Fruit fly (Drosophila melanogaster) whole organism, embryonic: ENCODE data around the gene Cyp9f2.

Experiments
- BEAF-32 ChIP-seq: fragments of 200-800 bp; sonication (Bioruptor generic); optimal IDR thresholded peaks from 3 replicates; lab custom pipeline; 2017; ENCODE audit warnings: missing biosample characterization, missing genetic modification characterization, mild to moderate bottlenecking, moderate library complexity, missing genetic modification reagents
- CG11456 ChIP-seq: fragments of 200-800 bp; sonication (Bioruptor generic); IDR thresholded peaks from 3 replicates; pipeline ENCODE4 v1.3.6; 2022; ENCODE audit warnings: missing biosample characterization, missing genetic modification characterization
- CG12299 ChIP-seq: fragments of 200-800 bp; sonication (Bioruptor generic); optimal IDR thresholded peaks from 2 replicates; lab custom pipeline; 2018; ENCODE audit warnings: missing biosample characterization, mild to moderate bottlenecking, missing genetic modification characterization
- CG12391 ChIP-seq: fragments of 200-800 bp; sonication (Bioruptor generic); optimal IDR thresholded peaks from 3 replicates; lab custom pipeline; 2018; ENCODE audit warnings: missing biosample characterization, mild to moderate bottlenecking, missing genetic modification characterization, moderate library complexity
- CG12659 ChIP-seq: fragments of 200-800 bp; sonication (Bioruptor generic); optimal IDR thresholded peaks from 3 replicates; lab custom pipeline; 2017; ENCODE audit warnings: mild to moderate bottlenecking, missing biosample characterization, missing genetic modification reagents, missing genetic modification characterization
- CG13424 ChIP-seq: fragments of 200-800 bp; sonication (Bioruptor generic); optimal IDR thresholded peaks from 2 replicates; lab custom pipeline; 2019; ENCODE audit warnings: missing biosample characterization, mild to moderate bottlenecking, missing genetic modification characterization, moderate library complexity
- CG14014 ChIP-seq: fragments of 200-800 bp; sonication (Bioruptor generic); IDR thresholded peaks from 2 replicates; pipeline ENCODE4 v1.3.6; 2022; ENCODE audit warnings: missing biosample characterization, missing genetic modification characterization
- CG14710 ChIP-seq: fragments of 200-800 bp; sonication (Bioruptor generic); optimal IDR thresholded peaks from 3 replicates; lab custom pipeline; 2019; ENCODE audit warnings: missing biosample characterization, mild to moderate bottlenecking, missing genetic modification characterization, moderate library complexity
- CG15479 ChIP-seq: fragments of 200-800 bp; sonication (Bioruptor generic); optimal IDR thresholded peaks from 3 replicates; lab custom pipeline; 2019; ENCODE audit warnings: missing biosample characterization, mild to moderate bottlenecking, missing genetic modification characterization, moderate library complexity
- CG17568 ChIP-seq: fragments of 200-800 bp; sonication (Bioruptor generic); optimal IDR thresholded peaks from 2 replicates; lab custom pipeline; 2018; ENCODE audit warnings: missing biosample characterization, mild to moderate bottlenecking, missing genetic modification characterization, moderate library complexity
- CG2202 ChIP-seq: fragments of 200-800 bp; sonication (Bioruptor generic); optimal IDR thresholded peaks from 2 replicates; lab custom pipeline; 2018; ENCODE audit warnings: missing biosample characterization, mild to moderate bottlenecking, missing genetic modification characterization
- CG30403 ChIP-seq: fragments of 200-800 bp; sonication (Bioruptor generic); optimal IDR thresholded peaks from 3 replicates; lab custom pipeline; 2016; ENCODE audit warnings: missing biosample characterization, missing genetic modification characterization
- CG3847 ChIP-seq: fragments of 200-800 bp; sonication (Bioruptor generic); IDR thresholded peaks from 2 replicates; pipeline ENCODE4 v1.3.6; 2022; ENCODE audit warnings: missing biosample characterization, missing genetic modification characterization
- CG6854 ChIP-seq: fragments of 200-800 bp; sonication (Bioruptor generic); optimal IDR thresholded peaks from 3 replicates; lab custom pipeline; 2017; ENCODE audit warnings: missing biosample characterization, mild to moderate bottlenecking, missing genetic modification characterization
- CG7786 ChIP-seq: fragments of 200-800 bp; sonication (Bioruptor generic); optimal IDR thresholded peaks from 2 replicates; lab custom pipeline; 2016; ENCODE audit warnings: missing biosample characterization, missing genetic modification characterization
- CG7928 ChIP-seq: fragments of 200-800 bp; sonication (Bioruptor generic); optimal IDR thresholded peaks from 2 replicates; lab custom pipeline; 2017; ENCODE audit warnings: missing biosample characterization, mild to moderate bottlenecking, missing genetic modification characterization
- CG8944 ChIP-seq: fragments of 200-800 bp; sonication (Bioruptor generic); optimal IDR thresholded peaks from 3 replicates; lab custom pipeline; 2016; ENCODE audit warnings: missing biosample characterization, missing genetic modification characterization
- CG9609 ChIP-seq: fragments of 200-800 bp; sonication (Bioruptor generic); optimal IDR thresholded peaks from 3 replicates; lab custom pipeline; 2016; ENCODE audit warnings: missing biosample characterization, missing genetic modification characterization
- CHES-1-like ChIP-seq: fragments of 200-800 bp; sonication (Bioruptor generic); optimal IDR thresholded peaks from 2 replicates; lab custom pipeline; 2016; ENCODE audit warnings: missing biosample characterization, missing genetic modification characterization
- CoRest ChIP-seq: fragments of 200-800 bp; sonication (Bioruptor generic); optimal IDR thresholded peaks from 3 replicates; lab custom pipeline; 2018; ENCODE audit warnings: missing biosample characterization, mild to moderate bottlenecking, missing genetic modification characterization, moderate library complexity
- Dfd ChIP-seq, 2 experiments: fragments of >200 bp; optimal IDR thresholded peaks; 2 replicates each; lab custom pipeline; 2017; ENCODE audit warnings: missing biosample characterization in 2 of 2, missing genetic modification characterization in 2 of 2
- Dp ChIP-seq: fragments of 200-800 bp; sonication (Bioruptor generic); optimal IDR thresholded peaks from 2 replicates; lab custom pipeline; 2018; ENCODE audit warnings: missing biosample characterization, mild to moderate bottlenecking, missing genetic modification characterization, moderate library complexity
- E2f2 ChIP-seq: fragments of 200-800 bp; sonication (Bioruptor generic); IDR thresholded peaks from 2 replicates; pipeline ENCODE4 v1.3.6; 2022; ENCODE audit warnings: missing biosample characterization, missing genetic modification characterization
- HmgZ ChIP-seq: fragments of 200-800 bp; sonication (Bioruptor generic); optimal IDR thresholded peaks from 2 replicates; lab custom pipeline; 2018; ENCODE audit warnings: missing biosample characterization, mild to moderate bottlenecking, missing genetic modification characterization
- Hsf ChIP-seq: fragments of 200-800 bp; sonication (Bioruptor generic); optimal IDR thresholded peaks from 3 replicates; lab custom pipeline; 2016; ENCODE audit warnings: missing biosample characterization, missing genetic modification characterization
- NC2α ChIP-seq: fragments of 200-800 bp; sonication (Bioruptor generic); optimal IDR thresholded peaks from 2 replicates; lab custom pipeline; 2016; ENCODE audit warnings: missing biosample characterization, missing genetic modification characterization
- Poxn ChIP-seq: fragments of 200-800 bp; sonication (Bioruptor generic); IDR thresholded peaks from 2 replicates; pipeline ENCODE4 v1.3.6; 2022; ENCODE audit warnings: missing biosample characterization, missing genetic modification characterization
- Sin3A ChIP-seq: fragments of >200 bp; optimal IDR thresholded peaks from 2 replicates; lab custom pipeline; 2018
- Six4 ChIP-seq: fragments of 200-800 bp; sonication (Bioruptor generic); optimal IDR thresholded peaks from 2 replicates; lab custom pipeline; 2016; ENCODE audit warnings: missing biosample characterization, missing genetic modification characterization
- Sry-δ ChIP-seq: fragments of 200-800 bp; sonication (Bioruptor generic); optimal IDR thresholded peaks from 2 replicates; lab custom pipeline; 2016; ENCODE audit warnings: missing biosample characterization, missing genetic modification characterization
- Xbp1 ChIP-seq: fragments of 200-800 bp; sonication (Bioruptor generic); optimal IDR thresholded peaks from 3 replicates; lab custom pipeline; 2016; ENCODE audit warnings: missing biosample characterization, mild to moderate bottlenecking, missing genetic modification characterization
- YL-1 ChIP-seq: fragments of 200-800 bp; sonication (Bioruptor generic); optimal IDR thresholded peaks from 3 replicates; lab custom pipeline; 2017; ENCODE audit warnings: missing biosample characterization, mild to moderate bottlenecking, missing genetic modification characterization
- amos ChIP-seq: fragments of 200-800 bp; sonication (Bioruptor generic); IDR thresholded peaks from 2 replicates; pipeline ENCODE4 v1.3.6; 2022; ENCODE audit warnings: missing biosample characterization, missing genetic modification characterization; ENCODE audit not compliant: partially characterized antibody
- ase ChIP-seq: fragments of 200-800 bp; sonication (Bioruptor generic); IDR thresholded peaks from 3 replicates; pipeline ENCODE4 v1.3.6; 2022; ENCODE audit warnings: missing biosample characterization, missing genetic modification characterization
- bab2 ChIP-seq: fragments of 200-800 bp; sonication (Bioruptor generic); optimal IDR thresholded peaks from 2 replicates; lab custom pipeline; 2016; ENCODE audit warnings: missing biosample characterization, missing genetic modification characterization
- br ChIP-seq: fragments of >200 bp; optimal IDR thresholded peaks from 2 replicates; lab custom pipeline; 2017
- crp ChIP-seq, 2 experiments: fragments of 200-800 bp; sonication (Bioruptor generic); optimal IDR thresholded peaks; 2 replicates in 1 of 2; 3 replicates in 1 of 2; lab custom pipeline; 2017; ENCODE audit warnings: missing biosample characterization in 2 of 2, missing genetic modification characterization in 2 of 2, mild to moderate bottlenecking in 1 of 2, moderate library complexity in 1 of 2
- dpn ChIP-seq, 2 experiments: fragments of 200-800 bp; sonication (Bioruptor generic); optimal IDR thresholded peaks; 3 replicates each; lab custom pipeline; 2016; ENCODE audit warnings: missing biosample characterization in 2 of 2, missing genetic modification characterization in 2 of 2
- fu2 ChIP-seq: fragments of 200-800 bp; sonication (Bioruptor generic); optimal IDR thresholded peaks from 2 replicates; lab custom pipeline; 2016; ENCODE audit warnings: missing biosample characterization, missing genetic modification characterization
- gro ChIP-seq: fragments of 200-800 bp; sonication (Bioruptor generic); optimal IDR thresholded peaks from 2 replicates; lab custom pipeline; 2016; ENCODE audit warnings: missing biosample characterization, missing genetic modification characterization
- knrl ChIP-seq: fragments of 200-800 bp; sonication (Bioruptor generic); IDR thresholded peaks from 3 replicates; pipeline ENCODE4 v1.3.6; 2022; ENCODE audit warnings: missing biosample characterization, missing genetic modification characterization; ENCODE audit not compliant: partially characterized antibody
- onecut ChIP-seq: fragments of 200-800 bp; sonication (Bioruptor generic); IDR thresholded peaks from 2 replicates; pipeline ENCODE4 v1.3.6; 2022; ENCODE audit warnings: missing biosample characterization, missing genetic modification characterization
- phol ChIP-seq: fragments of 200-800 bp; sonication (Bioruptor generic); optimal IDR thresholded peaks from 3 replicates; lab custom pipeline; 2018; ENCODE audit warnings: missing biosample characterization, mild to moderate bottlenecking, missing genetic modification characterization, moderate library complexity
- pita ChIP-seq: fragments of 200-800 bp; sonication (Bioruptor generic); optimal IDR thresholded peaks from 2 replicates; lab custom pipeline; 2017; ENCODE audit warnings: missing biosample characterization, mild to moderate bottlenecking, missing genetic modification characterization
- pzg ChIP-seq: fragments of 200-800 bp; sonication (Bioruptor generic); optimal IDR thresholded peaks from 3 replicates; lab custom pipeline; 2018; ENCODE audit warnings: missing biosample characterization, mild to moderate bottlenecking, missing genetic modification characterization, moderate library complexity
- sima ChIP-seq: fragments of 200-800 bp; sonication (Bioruptor generic); optimal IDR thresholded peaks from 2 replicates; lab custom pipeline; 2016; ENCODE audit warnings: missing biosample characterization, missing genetic modification characterization
- so ChIP-seq: fragments of 200-800 bp; sonication (Bioruptor generic); IDR thresholded peaks from 3 replicates; pipeline ENCODE4 v1.3.6; 2022; ENCODE audit warnings: missing biosample characterization, missing genetic modification characterization
- stwl ChIP-seq: fragments of 200-800 bp; sonication (Bioruptor generic); optimal IDR thresholded peaks from 3 replicates; lab custom pipeline; 2018; ENCODE audit warnings: missing biosample characterization, mild to moderate bottlenecking, missing genetic modification characterization, moderate library complexity
- z ChIP-seq: fragments of 200-800 bp; sonication (Bioruptor generic); IDR thresholded peaks from 3 replicates; pipeline ENCODE4 v1.3.6; 2022; ENCODE audit warnings: missing biosample characterization, missing genetic modification characterization
- zen ChIP-seq: fragments of 200-800 bp; sonication (Bioruptor generic); optimal IDR thresholded peaks from 3 replicates; lab custom pipeline; 2018; ENCODE audit warnings: missing biosample characterization, mild to moderate bottlenecking, missing genetic modification characterization, moderate library complexity

The Cyp9f2 gene

DNA sequence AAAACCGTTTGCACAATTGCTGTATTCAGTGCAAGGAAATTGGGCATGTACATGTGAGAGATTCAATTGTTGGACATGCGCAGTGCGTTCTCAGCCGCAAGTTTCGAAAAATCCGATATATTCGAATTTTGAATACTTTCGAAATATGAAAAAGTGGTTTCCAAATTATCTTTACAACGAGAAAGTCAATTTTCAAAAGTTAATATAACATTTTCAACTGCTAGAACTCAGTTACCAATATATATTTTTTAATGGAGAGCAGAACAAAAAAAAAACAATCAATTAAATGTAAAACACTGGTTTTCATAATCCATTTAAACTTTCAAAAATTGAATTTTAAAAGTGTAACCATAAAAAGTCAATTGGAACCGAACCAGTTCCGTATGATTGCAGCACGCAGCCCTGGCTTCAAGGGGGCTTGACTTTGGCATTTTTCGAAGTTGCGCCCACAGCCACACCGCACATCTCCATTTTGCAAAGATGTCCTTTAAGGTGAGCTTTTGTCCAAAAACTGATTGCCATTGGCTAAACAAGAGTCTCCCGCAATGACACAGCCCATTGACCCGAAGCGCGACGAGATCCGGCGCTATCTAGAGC, 16.6 kb upstream of the Cyp9f2 start, which contains the start of the genes Scgbeta and CG17202 (continued):
- peak; percentile 17 for TF ChIP-seq Hsf (GFP tag; lab: Kevin White, UChicago)
- TF ChIP-seq CG6854 (GFP tag; lab: Kevin White, UChicago), result no peak
- TF ChIP-seq phol, result peak; percentile 93
- peak; percentile 38; the same call in 1 of the 3 replicates for TF ChIP-seq CG11456
- no peak for TF ChIP-seq CG9609 (GFP tag; lab: Kevin White, UChicago)
- TF ChIP-seq BEAF-32 (GFP tag; lab: Kevin White, UChicago), result peak; percentile 37
- TF ChIP-seq amos, result peak; percentile 55; the same call in 1 of the 2 replicates
- peak; percentile 35; the same call in 1 of the 2 replicates for TF ChIP-seq CG14014
- no peak for TF ChIP-seq sima (GFP tag; lab: Kevin White, UChicago)
- no peak for TF ChIP-seq CG12299
- 0 out of 3 replicates have a peak, but pooled peaks have one; percentile 5 for TF ChIP-seq ase (GFP tag; lab: Robert Waterston, UW)
- peak; percentile 49; the same call in 1 of the 3 replicates for TF ChIP-seq knrl
- TF ChIP-seq so (GFP tag; lab: Robert Waterston, UW), result 0 out of 3 replicates have a peak, but pooled peaks have one; percentile 35
- TF ChIP-seq z (GFP tag; lab: Robert Waterston, UW), result no peak
- peak; percentile 7 for TF ChIP-seq bab2 (GFP tag; lab: Kevin White, UChicago)
- TF ChIP-seq Six4 (GFP tag; lab: Kevin White, UChicago), result no peak
- TF ChIP-seq CHES-1-like (GFP tag; lab: Kevin White, UChicago), result peak; percentile 21
- peak; percentile 12 for TF ChIP-seq zen
- TF ChIP-seq pzg (GFP tag; lab: Kevin White, UChicago), result peak; percentile 78
- peak; percentile 41 for TF ChIP-seq Xbp1 (GFP tag; lab: Kevin White, UChicago)
- TF ChIP-seq crp (GFP tag; optimal IDR thresholded peaks at IDR 0.05; lab: Kevin White, UChicago), result peak in 1 of 2 experiments; percentile 11
- peak; percentile 96 for TF ChIP-seq CG7928 (GFP tag; lab: Kevin White, UChicago)
- peak; percentile 39; the same call in 1 of the 2 replicates for TF ChIP-seq CG3847 (GFP tag; lab: Robert Waterston, UW)
- peak; percentile 41 for TF ChIP-seq stwl (tag; lab: Kevin White, UChicago)
- TF ChIP-seq Sin3A (lab: Kevin White, UChicago), result peak; percentile 59
- TF ChIP-seq fu2, result peak; percentile 38
- no peak for TF ChIP-seq br (lab: Kevin White, UChicago)
- peak; percentile 73 for TF ChIP-seq CG14710 (tag; lab: Kevin White, UChicago)
- no peak for TF ChIP-seq Poxn (GFP tag; lab: Robert Waterston, UW)
- peak; percentile 41 for TF ChIP-seq CG13424 (tag; lab: Kevin White, UChicago)
- TF ChIP-seq dpn (GFP tag; optimal IDR thresholded peaks at IDR 0.05; lab: Kevin White, UChicago), result peak in 1 of 2 experiments; percentile 17
- TF ChIP-seq Dfd (GFP tag; optimal IDR thresholded peaks at IDR 0.05; lab: Kevin White, UChicago), result no peak
- peak; percentile 62 for TF ChIP-seq HmgZ (tag; lab: Kevin White, UChicago)
- TF ChIP-seq Dp (GFP tag; lab: Kevin White, UChicago), result peak; percentile 66
- TF ChIP-seq CG7786 (GFP tag; lab: Kevin White, UChicago), result peak; percentile 3
- TF ChIP-seq CoRest (tag; lab: Kevin White, UChicago), result peak; percentile 54
- TF ChIP-seq NC2α (GFP tag; lab: Kevin White, UChicago), result no peak
- TF ChIP-seq onecut (GFP tag; lab: Robert Waterston, UW), result peak; percentile 29
- peak; percentile 43 for TF ChIP-seq Sry-δ (GFP tag; lab: Kevin White, UChicago)
- no peak for TF ChIP-seq pita (GFP tag; lab: Kevin White, UChicago)
- no peak for TF ChIP-seq CG15479
- peak; percentile 59 for TF ChIP-seq YL-1 (GFP tag; lab: Kevin White, UChicago)
- TF ChIP-seq CG12659, result peak; percentile 44
- TF ChIP-seq CG2202 (tag; lab: Kevin White, UChicago), result no peak
- TF ChIP-seq E2f2 (GFP tag; lab: Robert Waterston, UW), result peak; percentile 72
- TF ChIP-seq CG12391 (tag; lab: Kevin White, UChicago), result peak; percentile 60
- peak; percentile 42 for TF ChIP-seq gro
- TF ChIP-seq CG30403, result peak; percentile 37
- no peak for TF ChIP-seq CG17568 (GFP tag; lab: Kevin White, UChicago)
- peak; percentile 25 for TF ChIP-seq CG8944
